Worm (Caenorhabditis elegans) whole organism, late embryonic: Measurements from ENCODE around the gene T07A9.14.
A peak's percentile ranks its signal among the peaks of the same experiment; 100 is the strongest.

Experiments
- C38D4.7 ChIP-seq: fragments of 200-800 bp; sonication (Bioruptor generic); optimal IDR thresholded peaks from 2 replicates; lab custom pipeline; 2018; ENCODE audit warnings: mild to moderate bottlenecking, missing genetic modification characterization, moderate library complexity, missing compliant biosample characterization
- F13H6.1 ChIP-seq: sonication (generic microtip); optimal IDR thresholded peaks from 2 replicates; lab custom pipeline; 2016; ENCODE audit warnings: missing genetic modification characterization, missing compliant biosample characterization
- T23F11.4 ChIP-seq: fragments of 200-800 bp; sonication (Bioruptor generic); optimal IDR thresholded peaks from 2 replicates; lab custom pipeline; 2018; ENCODE audit warnings: mild to moderate bottlenecking, missing genetic modification characterization, missing compliant biosample characterization
- ceh-14 ChIP-seq: sonication (generic microtip); optimal IDR thresholded peaks from 2 replicates; lab custom pipeline; 2016; ENCODE audit warnings: missing genotype, missing genetic modification characterization, missing compliant biosample characterization
- ceh-18 ChIP-seq: sonication (generic microtip); optimal IDR thresholded peaks from 2 replicates; lab custom pipeline; 2016; ENCODE audit warnings: missing genetic modification characterization, missing compliant biosample characterization
- ceh-19 ChIP-seq: fragments of 200-800 bp; sonication (Bioruptor generic); optimal IDR thresholded peaks from 2 replicates; lab custom pipeline; 2018; ENCODE audit warnings: mild to moderate bottlenecking, missing genetic modification characterization, missing compliant biosample characterization
- ceh-22 ChIP-seq: sonication (generic microtip); optimal IDR thresholded peaks from 2 replicates; lab custom pipeline; 2017; ENCODE audit warnings: missing biosample characterization, missing genetic modification characterization
- ceh-24 ChIP-seq: sonication (generic microtip); optimal IDR thresholded peaks from 2 replicates; lab custom pipeline; 2016; ENCODE audit warnings: mild to moderate bottlenecking, missing genetic modification characterization, missing compliant biosample characterization
- ceh-31 ChIP-seq: sonication (generic microtip); optimal IDR thresholded peaks from 2 replicates; lab custom pipeline; 2016; ENCODE audit warnings: missing genetic modification characterization, missing compliant biosample characterization
- ceh-45 ChIP-seq: fragments of 200-800 bp; sonication (Bioruptor generic); IDR thresholded peaks from 2 replicates; pipeline ENCODE4 v1.3.6; 2022; ENCODE audit warnings: missing genetic modification reagents, missing genetic modification characterization, missing compliant biosample characterization
- dve-1 ChIP-seq: sonication (generic microtip); optimal IDR thresholded peaks from 2 replicates; lab custom pipeline; 2017; ENCODE audit warnings: antibody characterized with exemption, mild to moderate bottlenecking, missing genetic modification characterization, missing compliant biosample characterization
- elt-2 ChIP-seq: sonication (generic microtip); optimal IDR thresholded peaks from 2 replicates; lab custom pipeline; 2016; ENCODE audit warnings: missing genetic modification reagents, missing genetic modification characterization, missing compliant biosample characterization
- ets-4 ChIP-seq: sonication (generic microtip); optimal IDR thresholded peaks from 2 replicates; lab custom pipeline; 2016; ENCODE audit warnings: missing genetic modification characterization, missing compliant biosample characterization
- hlh-30 ChIP-seq: sonication (generic microtip); optimal IDR thresholded peaks from 2 replicates; lab custom pipeline; 2017; ENCODE audit warnings: antibody characterized with exemption, missing genetic modification characterization, missing compliant biosample characterization; ENCODE audit not compliant: insufficient read depth
- hlh-6 ChIP-seq: sonication (generic microtip); optimal IDR thresholded peaks from 2 replicates; lab custom pipeline; 2016; ENCODE audit warnings: missing genotype, missing genetic modification characterization, missing compliant biosample characterization
- lim-6 ChIP-seq: sonication (generic microtip); optimal IDR thresholded peaks from 2 replicates; lab custom pipeline; 2016; ENCODE audit warnings: missing genetic modification characterization, missing compliant biosample characterization
- mec-3 ChIP-seq: sonication (generic microtip); optimal IDR thresholded peaks from 2 replicates; lab custom pipeline; 2016; ENCODE audit warnings: borderline replicate concordance, missing genetic modification characterization, missing compliant biosample characterization
- nfya-1 ChIP-seq: sonication (generic microtip); optimal IDR thresholded peaks from 2 replicates; lab custom pipeline; 2017; ENCODE audit warnings: missing genetic modification characterization, mild to moderate bottlenecking, missing compliant biosample characterization, antibody characterized with exemption, moderate library complexity
- npax-4 ChIP-seq: sonication (generic microtip); optimal IDR thresholded peaks from 2 replicates; lab custom pipeline; 2016; ENCODE audit warnings: missing genetic modification characterization, missing compliant biosample characterization
- odd-2 ChIP-seq: sonication (generic microtip); optimal IDR thresholded peaks from 2 replicates; lab custom pipeline; 2017; ENCODE audit warnings: antibody characterized with exemption, mild to moderate bottlenecking, missing genetic modification characterization, missing compliant biosample characterization
- pag-3 ChIP-seq: sonication (generic microtip); optimal IDR thresholded peaks from 2 replicates; lab custom pipeline; 2016; ENCODE audit warnings: missing compliant biosample characterization, missing genetic modification characterization, borderline replicate concordance
- pat-9 ChIP-seq: fragments of 200-800 bp; sonication (Bioruptor generic); optimal IDR thresholded peaks from 2 replicates; lab custom pipeline; 2018; ENCODE audit warnings: mild to moderate bottlenecking, missing genetic modification characterization, moderate library complexity, missing compliant biosample characterization
- pax-1 ChIP-seq: fragments of 150-350 bp; optimal IDR thresholded peaks from 2 replicates; lab custom pipeline; 2014; ENCODE audit warnings: missing biosample characterization, missing genetic modification characterization
- pha-2 ChIP-seq: sonication (generic microtip); optimal IDR thresholded peaks from 2 replicates; lab custom pipeline; 2017; ENCODE audit warnings: mild to moderate bottlenecking, missing genetic modification characterization, missing compliant biosample characterization
- ref-2 ChIP-seq: sonication (generic microtip); optimal IDR thresholded peaks from 2 replicates; lab custom pipeline; 2016; ENCODE audit warnings: missing genetic modification characterization, missing compliant biosample characterization
- sox-2 ChIP-seq: fragments of 200-800 bp; sonication (Bioruptor generic); IDR thresholded peaks from 2 replicates; pipeline ENCODE4 v1.3.6; 2022; ENCODE audit warnings: missing genetic modification reagents, missing genetic modification characterization, missing compliant biosample characterization
- sox-4 ChIP-seq: sonication (generic microtip); optimal IDR thresholded peaks from 2 replicates; lab custom pipeline; 2017; ENCODE audit warnings: mild to moderate bottlenecking, missing genetic modification characterization, inconsistent platforms, missing compliant biosample characterization
- syd-9 ChIP-seq: sonication (generic microtip); optimal IDR thresholded peaks from 2 replicates; lab custom pipeline; 2016; ENCODE audit warnings: mild to moderate bottlenecking, missing genetic modification characterization, moderate library complexity, missing compliant biosample characterization
- tbx-2 ChIP-seq: sonication (generic microtip); optimal IDR thresholded peaks from 2 replicates; lab custom pipeline; 2016; ENCODE audit warnings: missing genetic modification characterization, missing compliant biosample characterization
- ttx-3 ChIP-seq: sonication (generic microtip); optimal IDR thresholded peaks from 2 replicates; lab custom pipeline; 2016; ENCODE audit warnings: missing genetic modification reagents, missing genetic modification characterization, missing compliant biosample characterization
- unc-3 ChIP-seq, 2 experiments: fragments of 200-800 bp in 1 of 2; sonication (Bioruptor generic) in 1 of 2; sonication (generic microtip) in 1 of 2; conservative IDR thresholded peaks in 1 of 2; optimal IDR thresholded peaks in 1 of 2; 2 replicates each; pipeline versions ENCODE4 v1.3.6 to Lab custom; 2016 to 2022; ENCODE audit warnings: missing compliant biosample characterization in 2 of 2, missing genetic modification characterization in 2 of 2, missing genetic modification reagents in 1 of 2
- unc-42 ChIP-seq: sonication (generic microtip); optimal IDR thresholded peaks from 2 replicates; lab custom pipeline; 2016; ENCODE audit warnings: missing genotype, missing genetic modification characterization, missing compliant biosample characterization
- unc-86 ChIP-seq: sonication (generic microtip); optimal IDR thresholded peaks from 2 replicates; lab custom pipeline; 2016; ENCODE audit warnings: missing genetic modification characterization, missing compliant biosample characterization

The T07A9.14 gene

ce11 chrIV:393409-393930 is 7.0 kb downstream of the T07A9.14 start, which contains the start of the genes T07A9.15 and nog-1:
TSS of gene T07A9.15 (minus strand) at chrIV:393546.
TSS of gene nog-1 (plus strand) at chrIV:393880.
- TF ChIP-seq sox-2 (no peak), mec-3 (tag; lab: Kevin White, UChicago) (no peak), nfya-1 (tag; lab: Kevin White, UChicago) (peak; percentile 57), elt-2 (tag; lab: Kevin White, UChicago) (peak; percentile 8), F13H6.1 (tag; lab: Kevin White, UChicago) (no peak), unc-42 (tag; lab: Kevin White, UChicago) (peak; percentile 13), ttx-3 (tag; lab: Kevin White, UChicago) (peak; percentile 13), ceh-18 (tag; lab: Kevin White, UChicago) (no peak), hlh-30 (tag; lab: Kevin White, UChicago) (peak; percentile 81), unc-3 (GFP tag; conservative IDR thresholded peaks at IDR 0.05; lab: Robert Waterston, UW) (no peak), unc-3 (tag; optimal IDR thresholded peaks at IDR 0.05; lab: Kevin White, UChicago) (no peak), pat-9 (no peak), ref-2 (tag; lab: Kevin White, UChicago) (no peak), ceh-14 (tag; lab: Kevin White, UChicago) (peak; percentile 26)

ce11 chrIV:396373-396772 is 9.9 kb downstream of the T07A9.14 start, which contains the start of gene rrp-8:
TSS of gene rrp-8 (plus strand) at chrIV:396545.
- TF ChIP-seq unc-3 (GFP tag; conservative IDR thresholded peaks at IDR 0.05; lab: Robert Waterston, UW) (no peak), unc-3 (tag; optimal IDR thresholded peaks at IDR 0.05; lab: Kevin White, UChicago) (no peak), ceh-22 (no peak), pax-1 (no peak), C38D4.7 (no peak), sox-4 (tag; lab: Kevin White, UChicago) (no peak), hlh-30 (tag; lab: Kevin White, UChicago) (no peak), unc-86 (tag; lab: Kevin White, UChicago) (no peak), dve-1 (tag; lab: Kevin White, UChicago) (no peak)
- TF ChIP-seq, all 69 proteins: peak for 0

ce11 chrIV:401395-401794 is 14.9 kb downstream of the T07A9.14 start, which contains the start of gene gpa-4:
TSS of gene gpa-4 (plus strand) at chrIV:401695.
- TF ChIP-seq pag-3 (tag; lab: Kevin White, UChicago) = no peak
- no peak for TF ChIP-seq ceh-19
- TF ChIP-seq F13H6.1 (tag; lab: Kevin White, UChicago) = no peak
- no peak for TF ChIP-seq npax-4
- TF ChIP-seq ets-4 (tag; lab: Kevin White, UChicago) = no peak
- no peak for TF ChIP-seq ceh-31 (tag; lab: Kevin White, UChicago)
- TF ChIP-seq, all 69 proteins: peak for 0

- TF ChIP-seq hlh-6 (no peak), dve-1 (tag; lab: Kevin White, UChicago) (no peak), pat-9 (no peak), ceh-45 (no peak), ceh-24 (tag; lab: Kevin White, UChicago) (no peak), unc-86 (tag; lab: Kevin White, UChicago) (no peak), syd-9 (tag; lab: Kevin White, UChicago) (no peak), T23F11.4 (no peak), ceh-31 (tag; lab: Kevin White, UChicago) (no peak), sox-4 (tag; lab: Kevin White, UChicago) (no peak), pax-1 (no peak), sox-2 (no peak), hlh-30 (tag; lab: Kevin White, UChicago) (no peak), pha-2 (tag; lab: Kevin White, UChicago) (no peak), lim-6 (no peak), tbx-2 (tag; lab: Kevin White, UChicago) (no peak), odd-2 (no peak)
Observed at ce11 chrIV:408892-409291, 22.4 kb downstream of the T07A9.14 start.
